Worm (Caenorhabditis elegans): ENCODE measurements around the gene C16C8.8.
"Not testable (repeated sequence)": the region's sequence is repeated elsewhere in the genome, so short reads cannot be mapped to it uniquely, and the experiment has no call there.

The C16C8.8 gene

ce11 chrII:3464580-3464979, 3.1 kb upstream of the C16C8.8 start, which contains the start of gene C16C8.10:
Gene C16C8.10 (minus strand): TSS chrII:3464680.
- TF ChIP-seq ceh-82 (tag; optimal IDR thresholded peaks at IDR 0.05); Y55F3AM.14 (GFP tag; optimal IDR thresholded peaks at IDR 0.05); gmeb-1 (tag; optimal IDR thresholded peaks at IDR 0.05): not testable (repeated sequence)

ce11 chrII:3463097-3463496, 1.6 kb upstream of the C16C8.8 start, which contains the start of gene C16C8.9:
Gene C16C8.9 (minus strand): TSS chrII:3463197.
- TF ChIP-seq skn-1 (tag; optimal IDR thresholded peaks at IDR 0.05) (no peak), mab-5 (tag; optimal IDR thresholded peaks at IDR 0.05) (no peak), nhr-129 (tag; optimal IDR thresholded peaks at IDR 0.05) (no peak), nhr-12 (tag; optimal IDR thresholded peaks at IDR 0.05) (no peak), mdl-1 (tag; optimal IDR thresholded peaks at IDR 0.05) (no peak), unc-55 (GFP tag; optimal IDR thresholded peaks at IDR 0.05) (no peak), lin-11 (tag; optimal IDR thresholded peaks at IDR 0.05) (no peak), lin-39 (tag; optimal IDR thresholded peaks at IDR 0.05) (no peak), ceh-16 (tag; optimal IDR thresholded peaks at IDR 0.05) (no peak)

- TF ChIP-seq peb-1 (tag; optimal IDR thresholded peaks at IDR 0.05) (no peak), skn-1 (tag; optimal IDR thresholded peaks at IDR 0.05) (no peak), gmeb-1 (tag; optimal IDR thresholded peaks at IDR 0.05) (no peak), ztf-1 (GFP tag; conservative IDR thresholded peaks at IDR 0.05) (no peak), dmd-4 (tag; optimal IDR thresholded peaks at IDR 0.05) (no peak), ztf-11 (tag; optimal IDR thresholded peaks at IDR 0.05) (no peak), nhr-10 (tag; optimal IDR thresholded peaks at IDR 0.05) (no peak), ceh-82 (tag; optimal IDR thresholded peaks at IDR 0.05) (no peak), Y55F3AM.14 (GFP tag; optimal IDR thresholded peaks at IDR 0.05) (no peak), nhr-12 (tag; optimal IDR thresholded peaks at IDR 0.05) (no peak), sem-4 (tag; optimal IDR thresholded peaks at IDR 0.05) (no peak), lin-39 (tag; optimal IDR thresholded peaks at IDR 0.05) (no peak)
Measured at ce11 chrII:3460048-3460447, 1.4 kb downstream of the C16C8.8 start, which contains the start of gene C16C8.7. Gene C16C8.7 (minus strand): TSS chrII:3460148.

ce11 chrII:3459199-3459598, 2.3 kb downstream of the C16C8.8 start:
- TF ChIP-seq ceh-82 (tag; optimal IDR thresholded peaks at IDR 0.05) (no peak), R02D3.7 (tag; optimal IDR thresholded peaks at IDR 0.05) (no peak), lin-11 (tag; optimal IDR thresholded peaks at IDR 0.05) (no peak), crh-2 (tag; optimal IDR thresholded peaks at IDR 0.05) (no peak), nhr-23 (tag; optimal IDR thresholded peaks at IDR 0.05) (no peak), C34F6.9 (tag; optimal IDR thresholded peaks at IDR 0.05) (no peak), gmeb-1 (tag; optimal IDR thresholded peaks at IDR 0.05) (no peak)

ce11 chrII:3458209-3458608, 3.3 kb downstream of the C16C8.8 start, which contains the start of the genes C16C8.26 and C16C8.19:
Gene C16C8.26 (minus strand): TSS chrII:3458309.
Gene C16C8.19 (plus strand): TSS chrII:3458487.
- TF ChIP-seq sma-9 (GFP tag; optimal IDR thresholded peaks at IDR 0.05) (no peak), sma-9 (tag; optimal IDR thresholded peaks at IDR 0.05) (no peak), R02D3.7 (tag; optimal IDR thresholded peaks at IDR 0.05) (no peak), lsy-2 (tag; optimal IDR thresholded peaks at IDR 0.05) (no peak), C34F6.9 (tag; optimal IDR thresholded peaks at IDR 0.05) (no peak), mbf-1 (tag; optimal IDR thresholded peaks at IDR 0.05) (no peak), nhr-12 (tag; optimal IDR thresholded peaks at IDR 0.05) (no peak), ZK546.5 (tag; optimal IDR thresholded peaks at IDR 0.05) (no peak)

- TF ChIP-seq sma-3 (GFP tag; optimal IDR thresholded peaks at IDR 0.05), result no peak
- no peak for TF ChIP-seq ceh-82 (tag; optimal IDR thresholded peaks at IDR 0.05)
- no peak for TF ChIP-seq lin-39 (tag; optimal IDR thresholded peaks at IDR 0.05)
- no peak for TF ChIP-seq C34F6.9 (tag; optimal IDR thresholded peaks at IDR 0.05)
- no peak for TF ChIP-seq aly-2 (tag; optimal IDR thresholded peaks at IDR 0.05)
- no peak for TF ChIP-seq ztf-11 (tag; optimal IDR thresholded peaks at IDR 0.05)
- no peak for TF ChIP-seq ztf-1 (GFP tag; conservative IDR thresholded peaks at IDR 0.05)
- TF ChIP-seq R02D3.7 (tag; optimal IDR thresholded peaks at IDR 0.05), result no peak
- no peak for TF ChIP-seq nhr-77 (tag; optimal IDR thresholded peaks at IDR 0.05)
- TF ChIP-seq unc-55 (GFP tag; optimal IDR thresholded peaks at IDR 0.05), result no peak
- TF ChIP-seq sem-4 (tag; optimal IDR thresholded peaks at IDR 0.05), result no peak
- no peak for TF ChIP-seq unc-39 (tag; optimal IDR thresholded peaks at IDR 0.05)
- no peak for TF ChIP-seq nhr-25 (tag; optimal IDR thresholded peaks at IDR 0.05)
- TF ChIP-seq peb-1 (tag; optimal IDR thresholded peaks at IDR 0.05), result no peak
- no peak for TF ChIP-seq skn-1 (tag; optimal IDR thresholded peaks at IDR 0.05)
- TF ChIP-seq unc-62 (GFP tag; optimal IDR thresholded peaks at IDR 0.05), result no peak
- TF ChIP-seq nhr-237 (tag; optimal IDR thresholded peaks at IDR 0.05), result no peak
- TF ChIP-seq F13H6.1 (tag; optimal IDR thresholded peaks at IDR 0.05), result no peak
- no peak for TF ChIP-seq Y55F3AM.14 (GFP tag; optimal IDR thresholded peaks at IDR 0.05)
- no peak for TF ChIP-seq snpc-4 (tag; optimal IDR thresholded peaks at IDR 0.05)
Measured at ce11 chrII:3453521-3453920, 8.0 kb downstream of the C16C8.8 start, which contains the start of gene C16C8.11. Gene C16C8.11 (plus strand): TSS chrII:3453708.

Measured in whole organism, L2 larva.